Worm (Caenorhabditis elegans): ENCODE measurements around the gene F32D8.5.

Gene F32D8.5

DNA sequence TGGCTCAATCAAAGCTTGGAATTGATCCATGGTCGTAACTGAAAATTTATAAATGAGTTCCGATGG is 2.3 kb downstream of the F32D8.5 start, which contains the start of gene sec-61.G:
Gene sec-61.G, minus strand, starts transcription at position 38 of the 66 bp plus-strand sequence.
- TF ChIP-seq M03D4.4 (tag; optimal IDR thresholded peaks at IDR 0.05) = no peak
- TF ChIP-seq sem-2 (GFP tag; optimal IDR thresholded peaks at IDR 0.05) = no peak
- no peak for TF ChIP-seq elt-1 (tag; optimal IDR thresholded peaks at IDR 0.05; ENCODE audit: borderline replicate concordance, insufficient read depth)

DNA sequence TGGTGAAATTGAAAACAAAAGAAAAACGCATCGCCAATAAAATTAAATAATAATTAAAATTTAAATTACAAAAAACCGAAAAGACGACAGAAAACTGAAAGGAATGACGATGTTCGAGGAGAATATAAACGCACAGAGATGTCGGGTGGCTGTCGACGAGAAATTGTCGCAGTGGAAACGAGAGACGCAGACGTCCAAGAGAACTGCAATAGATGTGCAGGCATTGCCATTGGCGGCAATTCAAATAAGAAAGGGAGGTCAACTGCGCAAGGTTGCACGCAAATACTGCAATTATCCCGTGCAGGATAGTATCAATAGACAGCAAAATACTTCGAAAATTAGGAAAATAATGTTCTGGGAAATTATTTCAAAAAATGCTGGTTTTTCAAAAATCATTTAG is 2.6 kb downstream of the F32D8.5 start:
- TF ChIP-seq blmp-1 (tag; optimal IDR thresholded peaks at IDR 0.05) (peak; percentile 33), nhr-28 (tag; optimal IDR thresholded peaks at IDR 0.05) (peak; percentile 14), sptf-1 (tag; optimal IDR thresholded peaks at IDR 0.05) (peak; percentile 92), nhr-237 (tag; optimal IDR thresholded peaks at IDR 0.05) (peak; percentile 97), M03D4.4 (tag; optimal IDR thresholded peaks at IDR 0.05) (peak; percentile 73), nhr-12 (tag; optimal IDR thresholded peaks at IDR 0.05) (peak; percentile 92), snpc-4 (tag; optimal IDR thresholded peaks at IDR 0.05) (no peak), ces-1 (GFP tag; optimal IDR thresholded peaks at IDR 0.05) (peak; percentile 84), tbx-8 (GFP tag; optimal IDR thresholded peaks at IDR 0.05) (peak; percentile 50), nhr-2 (tag; optimal IDR thresholded peaks at IDR 0.05) (peak; percentile 80), ceh-43 (GFP tag; optimal IDR thresholded peaks at IDR 0.05) (peak; percentile 64), unc-120 (tag; optimal IDR thresholded peaks at IDR 0.05; ENCODE audit: poor library complexity, severe bottlenecking) (peak; percentile 98), flh-1 (GFP tag; optimal IDR thresholded peaks at IDR 0.05) (no peak), nhr-76 (tag; optimal IDR thresholded peaks at IDR 0.05) (no peak), cnd-1 (tag; optimal IDR thresholded peaks at IDR 0.05) (peak; percentile 74), unc-62 (GFP tag; optimal IDR thresholded peaks at IDR 0.05) (peak; percentile 94), pha-4 (tag; optimal IDR thresholded peaks at IDR 0.05) (peak; percentile 99), ceh-39 (tag; optimal IDR thresholded peaks at IDR 0.05) (peak; percentile 99), mls-2 (tag; optimal IDR thresholded peaks at IDR 0.05) (peak; percentile 85), unc-39 (tag; optimal IDR thresholded peaks at IDR 0.05) (peak; percentile 42), elt-3 (tag; optimal IDR thresholded peaks at IDR 0.05) (peak; percentile 86), ceh-83 (GFP tag; optimal IDR thresholded peaks at IDR 0.05) (peak; percentile 70), bed-3 (GFP tag; optimal IDR thresholded peaks at IDR 0.05) (peak; percentile 52), ztf-11 (tag; optimal IDR thresholded peaks at IDR 0.05) (peak; percentile 60), drap-1 (GFP tag; optimal IDR thresholded peaks at IDR 0.05) (peak; percentile 88), elt-1 (tag; optimal IDR thresholded peaks at IDR 0.05; ENCODE audit: borderline replicate concordance, insufficient read depth) (peak; percentile 34), ham-2 (GFP tag; optimal IDR thresholded peaks at IDR 0.05) (peak; percentile 60), lin-13 (tag; optimal IDR thresholded peaks at IDR 0.05) (peak; percentile 97), mep-1 (tag; optimal IDR thresholded peaks at IDR 0.05) (peak; percentile 99), lsy-2 (tag; optimal IDR thresholded peaks at IDR 0.05) (peak; percentile 92), zip-8 (tag; optimal IDR thresholded peaks at IDR 0.05) (no peak), lin-32 (GFP tag; optimal IDR thresholded peaks at IDR 0.05) (no peak), hlh-1 (tag; optimal IDR thresholded peaks at IDR 0.05) (peak; percentile 88), sem-2 (GFP tag; optimal IDR thresholded peaks at IDR 0.05) (no peak), mab-5 (tag; optimal IDR thresholded peaks at IDR 0.05) (no peak)

DNA sequence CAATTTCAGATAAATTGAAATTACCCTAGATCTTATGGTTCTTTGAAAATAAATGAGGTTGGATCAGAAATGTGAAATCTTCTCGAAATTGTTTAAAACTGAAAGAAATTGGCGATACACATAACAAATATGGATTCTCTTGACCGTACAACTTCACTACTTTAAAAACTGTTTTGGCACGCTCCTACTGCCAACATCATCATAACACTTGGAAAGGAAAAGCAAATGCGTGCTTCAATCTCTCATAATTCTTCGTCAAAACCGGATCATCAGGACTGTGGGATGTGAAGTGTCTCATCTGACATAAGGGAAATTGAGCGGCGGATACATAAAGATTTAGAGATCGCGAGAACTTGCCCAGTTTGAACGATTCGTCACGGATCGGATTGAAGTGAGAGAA is 3.5 kb downstream of the F32D8.5 start, which contains the start of gene F32D8.7:
Gene F32D8.7, plus strand, starts transcription at position 329 of the 400 bp plus-strand sequence.
- TF ChIP-seq nhr-12 (tag; optimal IDR thresholded peaks at IDR 0.05) (no peak), unc-62 (GFP tag; optimal IDR thresholded peaks at IDR 0.05) (peak; percentile 15)

DNA sequence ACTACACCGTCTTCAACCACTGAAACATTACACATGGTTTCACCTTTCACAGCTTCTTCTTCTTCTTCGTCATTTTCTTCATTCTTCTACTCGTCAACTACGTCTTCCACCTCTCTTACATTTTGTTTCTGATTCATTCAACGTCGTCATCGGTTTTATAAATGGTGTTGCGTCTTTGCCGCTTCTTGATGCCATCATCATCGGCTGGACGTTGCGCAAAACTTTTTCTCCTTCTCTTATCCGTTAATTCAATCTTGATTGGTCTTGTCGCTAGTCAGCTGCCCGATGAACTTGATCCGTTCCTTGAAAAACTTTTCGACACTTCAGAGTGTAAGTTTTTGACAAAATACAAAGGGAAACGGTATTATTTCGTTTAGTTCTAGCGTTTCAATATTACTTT is 4.0 kb downstream of the F32D8.5 start:
- TF ChIP-seq sem-2 (GFP tag; optimal IDR thresholded peaks at IDR 0.05) = no peak
- peak; percentile 64 for TF ChIP-seq elt-1 (tag; optimal IDR thresholded peaks at IDR 0.05; ENCODE audit: borderline replicate concordance, insufficient read depth)

DNA sequence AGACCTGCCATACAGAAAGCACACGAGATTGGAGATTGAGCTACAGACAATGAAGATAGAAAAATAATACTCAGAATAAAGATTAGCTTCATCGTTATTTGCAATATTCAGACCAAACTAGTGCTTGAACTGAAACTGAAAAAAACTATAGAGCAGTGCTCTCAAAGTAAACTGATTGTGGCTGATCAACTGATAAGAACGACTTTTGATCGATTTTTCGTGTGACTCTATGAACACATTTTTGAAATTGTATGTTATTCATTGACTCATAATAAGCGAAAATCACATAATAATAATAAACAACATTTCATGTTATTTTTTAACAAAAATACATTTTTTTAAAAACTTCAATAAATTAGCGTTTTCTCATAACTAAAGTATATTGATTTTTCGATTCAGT is 6.5 kb downstream of the F32D8.5 start, which contains the start of gene spp-16:
Gene spp-16, minus strand, starts transcription at position 179 of the 400 bp plus-strand sequence.
- TF ChIP-seq hlh-1 (tag; optimal IDR thresholded peaks at IDR 0.05) (no peak), lin-13 (tag; optimal IDR thresholded peaks at IDR 0.05) (no peak), lin-32 (GFP tag; optimal IDR thresholded peaks at IDR 0.05) (no peak), zip-8 (tag; optimal IDR thresholded peaks at IDR 0.05) (no peak), mls-2 (tag; optimal IDR thresholded peaks at IDR 0.05) (no peak), snpc-4 (tag; optimal IDR thresholded peaks at IDR 0.05) (no peak), mep-1 (tag; optimal IDR thresholded peaks at IDR 0.05) (no peak)

Data from whole organism, mixed stage, embryonic.